Comparison of ENCODE assay signal across 1 fruit fly cellular context in the genomic region with DNA sequence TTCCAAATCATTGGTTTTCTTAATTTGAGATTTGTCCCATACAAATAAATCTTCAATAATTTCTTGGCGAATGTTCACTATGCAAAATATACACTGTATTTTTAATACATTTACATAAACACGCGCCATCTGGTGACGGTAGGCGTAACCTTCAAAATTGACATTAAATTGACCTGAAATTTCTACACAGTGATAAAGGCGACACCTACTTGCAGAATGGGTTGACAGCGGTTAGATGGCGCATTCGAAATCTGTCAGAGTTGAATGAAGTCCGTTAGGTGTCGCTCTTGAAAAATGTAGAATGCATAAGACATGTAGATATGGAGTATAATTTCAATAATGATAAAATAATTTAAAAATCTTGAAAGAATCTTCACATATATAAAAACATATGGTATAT.
A peak's percentile ranks its signal among the peaks of the same experiment; 100 is the strongest.
TF ChIP-seq lines count a peak whose summit lies in the region.

No protein-coding gene starts in this region.

TF ChIP-seq in whole organism, embryonic, 481 proteins besides CTCF, POLR2A, EP300 and RAD21 (continued from another document and continues in another):
- TF ChIP-seq danr (GFP tag; IDR thresholded peaks at IDR 0.05; lab: Robert Waterston, UW), result peak; percentile 73; the same call in 1 of the 2 replicates
- no peak; the same call in 1 of the 2 replicates for TF ChIP-seq gt (GFP tag; IDR thresholded peaks at IDR 0.05; lab: Robert Waterston, UW)
- TF ChIP-seq stwl (tag; optimal IDR thresholded peaks at IDR 0.05; lab: Kevin White, UChicago), result peak; percentile 73
- TF ChIP-seq vfl (GFP tag; optimal IDR thresholded peaks at IDR 0.05; lab: Kevin White, UChicago), result peak; percentile 64
- peak; percentile 66 for TF ChIP-seq trem (tag; optimal IDR thresholded peaks at IDR 0.05; lab: Kevin White, UChicago)
- TF ChIP-seq klu (GFP tag; IDR thresholded peaks at IDR 0.05; lab: Robert Waterston, UW), result peak; percentile 70
- TF ChIP-seq HmgD (GFP tag; optimal IDR thresholded peaks at IDR 0.05; lab: Kevin White, UChicago), result peak; percentile 95
- peak; percentile 92 for TF ChIP-seq CG8944 (GFP tag; optimal IDR thresholded peaks at IDR 0.05; lab: Kevin White, UChicago)
- TF ChIP-seq CG4282 (GFP tag; optimal IDR thresholded peaks at IDR 0.05; lab: Kevin White, UChicago), result peak; percentile 89
- TF ChIP-seq CG1602 (GFP tag; optimal IDR thresholded peaks at IDR 0.05; lab: Kevin White, UChicago), result peak; percentile 89
- peak; percentile 51 for TF ChIP-seq CG1792 (GFP tag; optimal IDR thresholded peaks at IDR 0.05; lab: Kevin White, UChicago)
- peak; percentile 96 for TF ChIP-seq CG9876 (GFP tag; optimal IDR thresholded peaks at IDR 0.05; lab: Kevin White, UChicago)
- no peak for TF ChIP-seq CG10321 (GFP tag; IDR thresholded peaks at IDR 0.05; lab: Robert Waterston, UW)
- no peak for TF ChIP-seq CG18011 (GFP tag; optimal IDR thresholded peaks at IDR 0.05; lab: Kevin White, UChicago)
- TF ChIP-seq CG32772 (GFP tag; IDR thresholded peaks at IDR 0.05; lab: Robert Waterston, UW), result peak; percentile 82
- peak; percentile 78 for TF ChIP-seq phol (tag; optimal IDR thresholded peaks at IDR 0.05; lab: Kevin White, UChicago)
- peak; percentile 91 for TF ChIP-seq Hsf (GFP tag; optimal IDR thresholded peaks at IDR 0.05; lab: Kevin White, UChicago)
- TF ChIP-seq ase (GFP tag; IDR thresholded peaks at IDR 0.05; lab: Robert Waterston, UW), result peak; percentile 88
- TF ChIP-seq pnt (GFP tag; optimal IDR thresholded peaks at IDR 0.05; lab: Kevin White, UChicago), result peak; percentile 95
- peak; percentile 54 for TF ChIP-seq Blimp-1 (GFP tag; optimal IDR thresholded peaks at IDR 0.05; lab: Kevin White, UChicago)
- no peak for TF ChIP-seq Tbp (GFP tag; optimal IDR thresholded peaks at IDR 0.05; lab: Kevin White, UChicago)
- TF ChIP-seq HHEX (GFP tag; optimal IDR thresholded peaks at IDR 0.05; lab: Kevin White, UChicago), result peak; percentile 19
- TF ChIP-seq br (optimal IDR thresholded peaks at IDR 0.05; lab: Kevin White, UChicago), result no peak
- TF ChIP-seq nerfin-2 (GFP tag; IDR thresholded peaks at IDR 0.05; lab: Robert Waterston, UW; ENCODE audit: partially characterized antibody), result no peak
- no peak for TF ChIP-seq TFAM (GFP tag; optimal IDR thresholded peaks at IDR 0.05; lab: Kevin White, UChicago)
- TF ChIP-seq CG7357 (GFP tag; IDR thresholded peaks at IDR 0.05; lab: Robert Waterston, UW), result peak; percentile 48; the same call in 1 of the 3 replicates
- TF ChIP-seq Meics (GFP tag; optimal IDR thresholded peaks at IDR 0.05; lab: Kevin White, UChicago), result peak; percentile 68
- peak; percentile 17 for TF ChIP-seq D19B (GFP tag; optimal IDR thresholded peaks at IDR 0.05; lab: Kevin White, UChicago)
- TF ChIP-seq gsb (GFP tag; IDR thresholded peaks at IDR 0.05; lab: Robert Waterston, UW), result 0 out of 2 replicates have a peak, but pooled peaks have one; percentile 37
- TF ChIP-seq CG17385 (GFP tag; optimal IDR thresholded peaks at IDR 0.05; lab: Kevin White, UChicago), result peak; percentile 13
- TF ChIP-seq Gsc (GFP tag; IDR thresholded peaks at IDR 0.05; lab: Robert Waterston, UW), result peak; percentile 81
- peak; percentile 46 for TF ChIP-seq Sry-δ (GFP tag; optimal IDR thresholded peaks at IDR 0.05; lab: Kevin White, UChicago)
- no peak for TF ChIP-seq CG7963 (GFP tag; IDR thresholded peaks at IDR 0.05; lab: Robert Waterston, UW; ENCODE audit: partially characterized antibody)
- TF ChIP-seq stc (GFP tag; IDR thresholded peaks at IDR 0.05; lab: Robert Waterston, UW), result peak; percentile 38; the same call in 1 of the 2 replicates
- no peak for TF ChIP-seq chinmo (GFP tag; IDR thresholded peaks at IDR 0.05; lab: Robert Waterston, UW; ENCODE audit: partially characterized antibody)
- peak; percentile 45 for TF ChIP-seq zf30C (GFP tag; optimal IDR thresholded peaks at IDR 0.05; lab: Kevin White, UChicago)
- no peak for TF ChIP-seq CG10565 (GFP tag; optimal IDR thresholded peaks at IDR 0.05; lab: Kevin White, UChicago)
- TF ChIP-seq CG4854 (GFP tag; optimal IDR thresholded peaks at IDR 0.05; lab: Kevin White, UChicago), result peak; percentile 62
- peak; percentile 93 for TF ChIP-seq CG9932 (GFP tag; IDR thresholded peaks at IDR 0.05; lab: Robert Waterston, UW)
- TF ChIP-seq tgo (GFP tag; IDR thresholded peaks at IDR 0.05; lab: Robert Waterston, UW), result peak; percentile 71
- peak; percentile 72 for TF ChIP-seq fd96Cb (tag; optimal IDR thresholded peaks at IDR 0.05; lab: Kevin White, UChicago)
- TF ChIP-seq CG17829 (tag; optimal IDR thresholded peaks at IDR 0.05; lab: Kevin White, UChicago), result peak; percentile 87
- peak; percentile 87 for TF ChIP-seq NC2β (GFP tag; optimal IDR thresholded peaks at IDR 0.05; lab: Kevin White, UChicago)
- TF ChIP-seq Dref (GFP tag; IDR thresholded peaks at IDR 0.05; lab: Robert Waterston, UW), result no peak
- TF ChIP-seq CG15479 (GFP tag; optimal IDR thresholded peaks at IDR 0.05; lab: Kevin White, UChicago), result no peak
- peak; percentile 78 for TF ChIP-seq CG12155 (GFP tag; optimal IDR thresholded peaks at IDR 0.05; lab: Kevin White, UChicago)
- peak; percentile 55 to 79 for TF ChIP-seq Hr51 (GFP tag; optimal IDR thresholded peaks at IDR 0.05; lab: Kevin White, UChicago)
- peak; percentile 93 for TF ChIP-seq NFAT (GFP tag; IDR thresholded peaks at IDR 0.05; lab: Robert Waterston, UW)
- TF ChIP-seq fd3F (GFP tag; optimal IDR thresholded peaks at IDR 0.05; lab: Kevin White, UChicago), result peak; percentile 69
- TF ChIP-seq jing (GFP tag; optimal IDR thresholded peaks at IDR 0.05; lab: Kevin White, UChicago), result peak; percentile 63
- peak; percentile 79; the same call in 2 of the 3 replicates for TF ChIP-seq CG2199 (GFP tag; IDR thresholded peaks at IDR 0.05; lab: Robert Waterston, UW)
- peak; percentile 90 for TF ChIP-seq CG34422 (GFP tag; IDR thresholded peaks at IDR 0.05; lab: Robert Waterston, UW)
- peak; percentile 98 for TF ChIP-seq CG11456 (GFP tag; IDR thresholded peaks at IDR 0.05; lab: Robert Waterston, UW)
- peak; percentile 86 for TF ChIP-seq Antp (GFP tag; optimal IDR thresholded peaks at IDR 0.05; lab: Kevin White, UChicago)
- no peak for TF ChIP-seq CG6254 (GFP tag; optimal IDR thresholded peaks at IDR 0.05; lab: Kevin White, UChicago)
- no peak; the same call in 2 of the 3 replicates for TF ChIP-seq CG11695 (GFP tag; IDR thresholded peaks at IDR 0.05; lab: Robert Waterston, UW)
- TF ChIP-seq Ada2b (GFP tag; IDR thresholded peaks at IDR 0.05; lab: Robert Waterston, UW), result peak; percentile 39; the same call in 1 of the 2 replicates
- no peak for TF ChIP-seq cg (GFP tag; optimal IDR thresholded peaks at IDR 0.05; lab: Kevin White, UChicago)
- TF ChIP-seq CG9437 (GFP tag; optimal IDR thresholded peaks at IDR 0.05; lab: Kevin White, UChicago), result peak; percentile 0
- TF ChIP-seq gro (GFP tag; optimal IDR thresholded peaks at IDR 0.05; lab: Kevin White, UChicago), result peak; percentile 82
- TF ChIP-seq Bgb (GFP tag; IDR thresholded peaks at IDR 0.05; lab: Robert Waterston, UW; ENCODE audit: partially characterized antibody), result peak; percentile 86
- TF ChIP-seq croc (GFP tag; conservative IDR thresholded peaks at IDR 0.05; lab: Robert Waterston, UW), result peak; percentile 69; the same call in 2 of the 3 replicates
- peak; percentile 84 for TF ChIP-seq amos (GFP tag; IDR thresholded peaks at IDR 0.05; lab: Robert Waterston, UW; ENCODE audit: partially characterized antibody)
- peak; percentile 21 for TF ChIP-seq CG10462 (GFP tag; optimal IDR thresholded peaks at IDR 0.05; lab: Kevin White, UChicago)
- peak; percentile 29 for TF ChIP-seq dmrt99B (tag; optimal IDR thresholded peaks at IDR 0.05; lab: Kevin White, UChicago)
- TF ChIP-seq Deaf1 (tag; optimal IDR thresholded peaks at IDR 0.05; lab: Kevin White, UChicago), result peak; percentile 17
- TF ChIP-seq odd (GFP tag; optimal IDR thresholded peaks at IDR 0.05; lab: Kevin White, UChicago), result peak; percentile 18
- no peak for TF ChIP-seq mld (GFP tag; IDR thresholded peaks at IDR 0.05; lab: Robert Waterston, UW; ENCODE audit: partially characterized antibody)
- peak; percentile 59 for TF ChIP-seq CG14710 (tag; optimal IDR thresholded peaks at IDR 0.05; lab: Kevin White, UChicago)
- peak; percentile 88 for TF ChIP-seq CG3847 (GFP tag; IDR thresholded peaks at IDR 0.05; lab: Robert Waterston, UW)
- peak; percentile 41 for TF ChIP-seq CG15514 (GFP tag; optimal IDR thresholded peaks at IDR 0.05; lab: Kevin White, UChicago)
- TF ChIP-seq bowl (GFP tag; IDR thresholded peaks at IDR 0.05; lab: Robert Waterston, UW), result no peak
- peak; percentile 74 for TF ChIP-seq CG7372 (GFP tag; IDR thresholded peaks at IDR 0.05; lab: Robert Waterston, UW)
- no peak for TF ChIP-seq CG1832 (GFP tag; optimal IDR thresholded peaks at IDR 0.05; lab: Kevin White, UChicago)
- TF ChIP-seq CG4328 (GFP tag; optimal IDR thresholded peaks at IDR 0.05; lab: Kevin White, UChicago), result peak; percentile 24
- TF ChIP-seq Asciz (GFP tag; optimal IDR thresholded peaks at IDR 0.05; lab: Kevin White, UChicago), result no peak
- peak; percentile 81 for TF ChIP-seq Rx (GFP tag; IDR thresholded peaks at IDR 0.05; lab: Robert Waterston, UW)
- no peak for TF ChIP-seq cwo (GFP tag; optimal IDR thresholded peaks at IDR 0.05; lab: Kevin White, UChicago)
- TF ChIP-seq CG15601 (tag; optimal IDR thresholded peaks at IDR 0.05; lab: Kevin White, UChicago), result peak; percentile 82
- peak; percentile 86 for TF ChIP-seq az2 (GFP tag; optimal IDR thresholded peaks at IDR 0.05; lab: Kevin White, UChicago)
- TF ChIP-seq exex (tag; optimal IDR thresholded peaks at IDR 0.05; lab: Kevin White, UChicago), result no peak
- TF ChIP-seq CG12104 (GFP tag; optimal IDR thresholded peaks at IDR 0.05; lab: Kevin White, UChicago), result peak; percentile 23
- TF ChIP-seq HLH4C (GFP tag; IDR thresholded peaks at IDR 0.05; lab: Robert Waterston, UW; ENCODE audit: partially characterized antibody), result no peak
- TF ChIP-seq schlank (tag; optimal IDR thresholded peaks at IDR 0.05; lab: Kevin White, UChicago), result peak; percentile 5
- TF ChIP-seq MBD-R2 (GFP tag; IDR thresholded peaks at IDR 0.05; lab: Robert Waterston, UW), result 0 out of 2 replicates have a peak, but pooled peaks have one; percentile 15
- TF ChIP-seq pan (optimal IDR thresholded peaks at IDR 0.05; lab: Kevin White, UChicago), result no peak
- peak in 1 of 2 experiments; percentile 65 for TF ChIP-seq pan (GFP tag; optimal IDR thresholded peaks at IDR 0.05 in 1 of 2, IDR thresholded peaks at IDR 0.05 in 1 of 2)
- TF ChIP-seq esg (GFP tag; conservative IDR thresholded peaks at IDR 0.05; lab: Robert Waterston, UW), result 0 out of 2 replicates have a peak, but pooled peaks have one; percentile 21
- TF ChIP-seq CG32767 (GFP tag; IDR thresholded peaks at IDR 0.05; lab: Robert Waterston, UW), result no peak
- peak; percentile 80 for TF ChIP-seq CG1647 (GFP tag; optimal IDR thresholded peaks at IDR 0.05; lab: Kevin White, UChicago)
- TF ChIP-seq z (GFP tag; IDR thresholded peaks at IDR 0.05; lab: Robert Waterston, UW), result no peak
- peak in 1 of 2 experiments; percentile 6 for TF ChIP-seq crp (GFP tag; optimal IDR thresholded peaks at IDR 0.05; lab: Kevin White, UChicago)
- peak; percentile 40 for TF ChIP-seq Scr (GFP tag; IDR thresholded peaks at IDR 0.05; lab: Robert Waterston, UW; ENCODE audit: partially characterized antibody)
- TF ChIP-seq CG11560 (tag; IDR thresholded peaks at IDR 0.05; lab: Robert Waterston, UW), result peak; percentile 77
- peak; percentile 21 for TF ChIP-seq run (tag; optimal IDR thresholded peaks at IDR 0.05; lab: Kevin White, UChicago)
- TF ChIP-seq psq (GFP tag; optimal IDR thresholded peaks at IDR 0.05; lab: Kevin White, UChicago), result peak; percentile 63
- TF ChIP-seq CG2116 (GFP tag; optimal IDR thresholded peaks at IDR 0.05; lab: Kevin White, UChicago), result peak; percentile 52
- peak; percentile 71 for TF ChIP-seq CG12744 (GFP tag; optimal IDR thresholded peaks at IDR 0.05; lab: Kevin White, UChicago)
- no peak for TF ChIP-seq CG10274 (GFP tag; optimal IDR thresholded peaks at IDR 0.05; lab: Kevin White, UChicago)
- TF ChIP-seq CG30403 (GFP tag; optimal IDR thresholded peaks at IDR 0.05; lab: Kevin White, UChicago), result peak; percentile 91
- TF ChIP-seq wdn (GFP tag; IDR thresholded peaks at IDR 0.05; lab: Robert Waterston, UW), result peak; percentile 70; the same call in 1 of the 2 replicates
- peak; percentile 63 for TF ChIP-seq CG18262 (tag; optimal IDR thresholded peaks at IDR 0.05; lab: Kevin White, UChicago)
- TF ChIP-seq CG3281 (GFP tag; optimal IDR thresholded peaks at IDR 0.05; lab: Kevin White, UChicago), result peak; percentile 25
- TF ChIP-seq caup (GFP tag; optimal IDR thresholded peaks at IDR 0.05; lab: Kevin White, UChicago; ENCODE audit: severe bottlenecking), result peak; percentile 51
- no peak; the same call in 1 of the 2 replicates for TF ChIP-seq ap (GFP tag; IDR thresholded peaks at IDR 0.05; lab: Robert Waterston, UW)
- peak; percentile 35 for TF ChIP-seq CG10147 (GFP tag; optimal IDR thresholded peaks at IDR 0.05; lab: Kevin White, UChicago)
- peak; percentile 79 for TF ChIP-seq CG4730 (GFP tag; IDR thresholded peaks at IDR 0.05; lab: Robert Waterston, UW)
- peak; percentile 72 for TF ChIP-seq Dip3 (GFP tag; optimal IDR thresholded peaks at IDR 0.05; lab: Kevin White, UChicago)
- peak; percentile 70 for TF ChIP-seq CG4404 (GFP tag; IDR thresholded peaks at IDR 0.05; lab: Robert Waterston, UW)
- TF ChIP-seq lbe (GFP tag; optimal IDR thresholded peaks at IDR 0.05; lab: Kevin White, UChicago), result no peak
- TF ChIP-seq CG12769 (tag; optimal IDR thresholded peaks at IDR 0.05; lab: Kevin White, UChicago), result peak; percentile 74
- TF ChIP-seq ab (GFP tag; optimal IDR thresholded peaks at IDR 0.05; lab: Kevin White, UChicago), result peak; percentile 50
- peak; percentile 56 for TF ChIP-seq al (GFP tag; IDR thresholded peaks at IDR 0.05; lab: Robert Waterston, UW)
- TF ChIP-seq CG13775 (GFP tag; optimal IDR thresholded peaks at IDR 0.05; lab: Kevin White, UChicago), result peak; percentile 52
- TF ChIP-seq MESR4 (GFP tag; optimal IDR thresholded peaks at IDR 0.05; lab: Kevin White, UChicago), result no peak
- no peak; the same call in 1 of the 2 replicates for TF ChIP-seq wor (GFP tag; IDR thresholded peaks at IDR 0.05; lab: Robert Waterston, UW)
- TF ChIP-seq CG8924 (tag; optimal IDR thresholded peaks at IDR 0.05; lab: Kevin White, UChicago), result peak; percentile 11
- TF ChIP-seq CG7928 (GFP tag; optimal IDR thresholded peaks at IDR 0.05; lab: Kevin White, UChicago), result no peak
- TF ChIP-seq CG13624 (GFP tag; optimal IDR thresholded peaks at IDR 0.05; lab: Kevin White, UChicago), result peak; percentile 76
- TF ChIP-seq CG13894 (tag; optimal IDR thresholded peaks at IDR 0.05; lab: Kevin White, UChicago), result no peak
- peak; percentile 89 for TF ChIP-seq CG9609 (GFP tag; optimal IDR thresholded peaks at IDR 0.05; lab: Kevin White, UChicago)
- no peak for TF ChIP-seq tap (tag; optimal IDR thresholded peaks at IDR 0.05; lab: Kevin White, UChicago)
- TF ChIP-seq HLH54F (GFP tag; optimal IDR thresholded peaks at IDR 0.05; lab: Kevin White, UChicago), result peak; percentile 90
- TF ChIP-seq zfh1 (GFP tag; IDR thresholded peaks at IDR 0.05; lab: Robert Waterston, UW), result peak; percentile 82
